Fruit fly (Drosophila melanogaster) S2 (cell line): ENCODE results near the gene Flo2.

Source experiments
- CG8478 ChIP-seq: fragments of >200 bp; optimal IDR thresholded peaks from 2 replicates; lab custom pipeline; 2018
- CTCF ChIP-seq, 2 experiments: fragments of >200 bp; optimal IDR thresholded peaks; 2 replicates each; lab custom pipeline; 2018

DNA sequence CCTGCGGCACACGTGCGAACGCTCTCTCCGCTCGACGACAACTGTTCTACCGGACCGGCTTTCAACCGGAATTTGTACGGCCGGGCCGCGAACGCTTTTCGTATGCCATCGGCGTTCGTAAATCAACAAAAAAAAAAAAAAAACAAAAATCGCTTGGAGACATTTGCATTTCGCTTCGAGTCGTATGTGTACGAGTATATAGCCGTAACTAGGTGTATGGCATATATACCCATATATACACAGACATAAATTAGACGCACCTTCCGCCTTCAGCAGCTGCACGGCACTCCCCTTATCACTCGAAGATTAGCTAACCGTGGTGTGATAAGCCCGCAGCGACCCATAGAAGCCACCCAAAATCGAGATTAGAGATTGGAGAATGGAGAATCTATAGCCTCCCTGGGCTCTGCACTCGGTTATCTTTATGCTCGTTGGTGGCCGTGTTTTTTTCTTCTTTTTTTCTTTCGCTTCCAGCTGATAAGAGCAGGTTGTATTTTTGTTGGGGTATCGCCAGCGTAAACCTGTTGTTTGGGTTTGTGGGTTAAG lies 66.4 kb downstream of the Flo2 start, which contains the start of gene CG9512:
- TF ChIP-seq CG8478 (lab: Kevin White, UChicago) (no peak), CTCF (optimal IDR thresholded peaks at IDR 0.05; lab: Kevin White, UChicago) (no peak)
